Worm (Caenorhabditis elegans) whole organism, midembryonic: ENCODE data around the gene rpl-33.
A peak's percentile ranks its signal among the peaks of the same experiment; 100 is the strongest.

ENCODE experiments used
- T22C8.4 ChIP-seq: fragments of 200-800 bp; sonication (Bioruptor generic); IDR thresholded peaks from 2 replicates; pipeline ENCODE4 v1.3.6; 2022; ENCODE audit warnings: missing genetic modification characterization, missing compliant biosample characterization
- cog-1 ChIP-seq: sonication (generic microtip); optimal IDR thresholded peaks from 2 replicates; lab custom pipeline; 2016; ENCODE audit warnings: missing genetic modification characterization, missing compliant biosample characterization
- flt-1 ChIP-seq: fragments of 200-800 bp; sonication (Bioruptor generic); IDR thresholded peaks from 2 replicates; pipeline ENCODE4 v1.3.6; 2022; ENCODE audit warnings: missing genetic modification characterization, missing compliant biosample characterization
- klf-2 ChIP-seq: fragments of 200-800 bp; sonication (Bioruptor generic); conservative IDR thresholded peaks from 2 replicates; pipeline ENCODE4 v1.3.6; 2022; ENCODE audit warnings: missing genetic modification reagents, missing genetic modification characterization, missing compliant biosample characterization
- med-1 ChIP-seq: sonication (generic microtip); optimal IDR thresholded peaks from 2 replicates; lab custom pipeline; 2017; ENCODE audit warnings: missing genetic modification characterization, mild to moderate bottlenecking, missing compliant biosample characterization, antibody characterized with exemption, missing genetic modification reagents; ENCODE audit not compliant: insufficient read depth
- ref-1 ChIP-seq: fragments of 200-800 bp; sonication (Bioruptor generic); conservative IDR thresholded peaks from 2 replicates; pipeline ENCODE4 v1.3.6; 2022; ENCODE audit warnings: missing genetic modification reagents, missing genetic modification characterization, missing compliant biosample characterization
- ztf-23 ChIP-seq: fragments of 200-800 bp; sonication (Bioruptor generic); IDR thresholded peaks from 2 replicates; pipeline ENCODE4 v1.3.6; 2022; ENCODE audit warnings: missing genetic modification reagents, missing genetic modification characterization, missing compliant biosample characterization
- ztf-29 ChIP-seq: fragments of 200-800 bp; sonication (Bioruptor generic); IDR thresholded peaks from 2 replicates; pipeline ENCODE4 v1.3.6; 2022; ENCODE audit warnings: missing genetic modification reagents, missing genetic modification characterization, missing compliant biosample characterization

DNA sequence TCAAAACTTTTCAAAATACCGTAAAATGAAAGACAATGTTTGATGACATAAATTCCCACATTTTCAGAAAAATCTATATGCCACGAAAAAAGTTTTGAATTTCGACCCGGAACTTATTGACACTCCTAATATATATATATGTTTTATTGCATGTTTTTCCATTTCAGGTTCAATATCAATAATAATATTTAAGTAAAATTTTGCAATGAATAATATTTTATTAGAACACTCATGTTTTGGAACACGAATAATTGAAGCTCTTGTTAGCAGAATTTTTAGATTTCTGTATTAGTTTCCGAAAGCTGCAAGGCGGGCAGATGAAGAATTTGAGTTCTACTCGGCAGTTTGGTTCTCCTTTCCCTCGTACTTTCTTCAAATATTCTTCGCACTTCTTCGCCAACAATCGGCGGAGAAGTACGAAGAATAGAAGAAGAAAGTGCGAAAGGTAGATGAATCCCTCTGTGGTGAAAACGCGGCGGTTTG lies 12.0 kb upstream of the rpl-33 start, which contains the start of gene T02G5.3:
- TF ChIP-seq T22C8.4 (GFP tag; lab: Robert Waterston, UW) (no peak), ref-1 (GFP tag; lab: Robert Waterston, UW) (no peak), ztf-23 (GFP tag; lab: Robert Waterston, UW) (no peak), med-1 (GFP tag; lab: Kevin White, UChicago) (no peak), klf-2 (GFP tag; lab: Robert Waterston, UW) (no peak), flt-1 (GFP tag; lab: Robert Waterston, UW) (0 out of 2 replicates have a peak, but pooled peaks have one; percentile 40), ztf-29 (GFP tag; lab: Robert Waterston, UW) (no peak), cog-1 (no peak)
